Worm (Caenorhabditis elegans) whole organism, young adult: ENCODE results near the gene Y41E3.8.

ENCODE experiments used
- F49E8.2 ChIP-seq: sonication (generic microtip); optimal IDR thresholded peaks from 3 replicates; lab custom pipeline; 2017; ENCODE audit warnings: missing genetic modification characterization, mild to moderate bottlenecking, missing compliant biosample characterization, antibody characterized with exemption, moderate library complexity; ENCODE audit not compliant: insufficient read depth
- Y53G8AR.9 ChIP-seq: fragments of 200-800 bp; sonication (Bioruptor generic); conservative IDR thresholded peaks from 2 replicates; pipeline ENCODE4 v1.3.6; 2022; ENCODE audit warnings: missing genetic modification reagents, missing genetic modification characterization, missing compliant biosample characterization
- attf-6 ChIP-seq: fragments of 200-800 bp; sonication (Bioruptor generic); IDR thresholded peaks from 2 replicates; pipeline ENCODE4 v1.3.6; 2022; ENCODE audit warnings: missing genetic modification reagents, missing genetic modification characterization, missing compliant biosample characterization
- bed-2 ChIP-seq: fragments of 200-800 bp; sonication (Bioruptor generic); IDR thresholded peaks from 2 replicates; pipeline ENCODE4 v1.3.6; 2022; ENCODE audit warnings: missing genetic modification reagents, missing genetic modification characterization, missing compliant biosample characterization
- dpl-1 ChIP-seq: fragments of 150-350 bp; optimal IDR thresholded peaks from 2 replicates; lab custom pipeline; 2014; ENCODE audit warnings: missing biosample characterization, missing genetic modification reagents, missing genetic modification characterization
- him-1 ChIP-seq: sonication (generic microtip); optimal IDR thresholded peaks from 2 replicates; lab custom pipeline; 2016; ENCODE audit warnings: missing genotype, missing genetic modification reagents, missing genetic modification characterization, missing compliant biosample characterization
- madf-6 ChIP-seq: fragments of 200-800 bp; sonication (Bioruptor generic); IDR thresholded peaks from 2 replicates; pipeline ENCODE4 v1.3.6; 2022; ENCODE audit warnings: missing genetic modification reagents, missing genetic modification characterization, missing compliant biosample characterization
- mes-4 ChIP-seq: sonication (generic microtip); optimal IDR thresholded peaks from 2 replicates; lab custom pipeline; 2016; ENCODE audit warnings: missing genotype, missing genetic modification characterization, missing compliant biosample characterization
- nfya-1 ChIP-seq: sonication (generic microtip); optimal IDR thresholded peaks from 2 replicates; lab custom pipeline; 2017; ENCODE audit warnings: antibody characterized with exemption, missing compliant biosample characterization, missing genetic modification characterization, borderline replicate concordance; ENCODE audit not compliant: insufficient read depth
- nhr-120 ChIP-seq: fragments of 200-800 bp; sonication (Bioruptor generic); IDR thresholded peaks from 2 replicates; pipeline ENCODE4 v1.3.6; 2022; ENCODE audit warnings: missing genetic modification characterization, missing compliant biosample characterization
- pha-4 ChIP-seq: fragments of 150-350 bp; sonication (generic microtip); optimal IDR thresholded peaks from 2 replicates; lab custom pipeline; 2014; ENCODE audit warnings: missing biosample characterization, missing genetic modification reagents, missing genetic modification characterization
- snpc-1.3 ChIP-seq: sonication (generic microtip); optimal IDR thresholded peaks from 2 replicates; lab custom pipeline; 2017; ENCODE audit warnings: missing genetic modification characterization, mild to moderate bottlenecking, missing compliant biosample characterization, antibody characterized with exemption, moderate library complexity, missing genotype, missing genetic modification reagents; ENCODE audit not compliant: insufficient read depth
- tlf-1 ChIP-seq: fragments of 200-800 bp; sonication (Bioruptor generic); optimal IDR thresholded peaks from 2 replicates; lab custom pipeline; 2018; ENCODE audit warnings: mild to moderate bottlenecking, missing genetic modification characterization, missing compliant biosample characterization

- TF ChIP-seq pha-4 (no peak), madf-6 (GFP tag; lab: Robert Waterston, UW) (no peak), bed-2 (no peak), Y53G8AR.9 (GFP tag; lab: Robert Waterston, UW) (no peak), attf-6 (GFP tag; lab: Robert Waterston, UW) (no peak), mes-4 (no peak), snpc-1.3 (no peak), F49E8.2 (tag; lab: Kevin White, UChicago) (no peak), him-1 (tag; lab: Kevin White, UChicago) (no peak), dpl-1 (no peak), nfya-1 (tag; lab: Kevin White, UChicago) (no peak), nhr-120 (no peak), tlf-1 (GFP tag; lab: Kevin White, UChicago) (no peak)
Measured at ce11 chrIV:15013083-15013482, 15.7 kb downstream of the Y41E3.8 start, which contains the start of gene qars-1.
